Fruit fly (Drosophila melanogaster) whole organism, embryonic: ENCODE data around the gene Pdh.

ENCODE experiments used
- Atf-2 ChIP-seq: fragments of 200-800 bp; sonication (Bioruptor generic); optimal IDR thresholded peaks from 2 replicates; lab custom pipeline; 2016; ENCODE audit warnings: missing biosample characterization, missing genetic modification characterization
- Atf6 ChIP-seq: fragments of 200-800 bp; sonication (Bioruptor generic); IDR thresholded peaks from 2 replicates; pipeline ENCODE4 v1.3.6; 2022; ENCODE audit warnings: missing biosample characterization, missing genetic modification characterization
- Bgb ChIP-seq: fragments of 200-800 bp; sonication (Bioruptor generic); IDR thresholded peaks from 2 replicates; pipeline ENCODE4 v1.3.6; 2022; ENCODE audit warnings: missing biosample characterization, missing genetic modification characterization; ENCODE audit not compliant: partially characterized antibody
- CG10654 ChIP-seq: fragments of 200-800 bp; sonication (Bioruptor generic); optimal IDR thresholded peaks from 2 replicates; lab custom pipeline; 2016; ENCODE audit warnings: missing biosample characterization, missing genetic modification characterization
- CG14710 ChIP-seq: fragments of 200-800 bp; sonication (Bioruptor generic); optimal IDR thresholded peaks from 3 replicates; lab custom pipeline; 2019; ENCODE audit warnings: missing biosample characterization, mild to moderate bottlenecking, missing genetic modification characterization, moderate library complexity
- CG14965 ChIP-seq: fragments of 200-800 bp; sonication (Bioruptor generic); optimal IDR thresholded peaks from 2 replicates; lab custom pipeline; 2016; ENCODE audit warnings: missing biosample characterization, missing genetic modification characterization, borderline replicate concordance
- CG15269 ChIP-seq: fragments of 200-800 bp; sonication (Bioruptor generic); optimal IDR thresholded peaks from 2 replicates; lab custom pipeline; 2018; ENCODE audit warnings: missing biosample characterization, mild to moderate bottlenecking, missing genetic modification characterization, moderate library complexity
- CG15601 ChIP-seq: fragments of 200-800 bp; sonication (Bioruptor generic); optimal IDR thresholded peaks from 3 replicates; lab custom pipeline; 2019; ENCODE audit warnings: missing biosample characterization, mild to moderate bottlenecking, missing genetic modification characterization, moderate library complexity
- CG1647 ChIP-seq: fragments of 200-800 bp; sonication (Bioruptor generic); optimal IDR thresholded peaks from 3 replicates; lab custom pipeline; 2016; ENCODE audit warnings: missing biosample characterization, missing genetic modification characterization
- CG2712 ChIP-seq: fragments of 200-800 bp; optimal IDR thresholded peaks from 3 replicates; lab custom pipeline; 2019; ENCODE audit warnings: missing biosample characterization, mild to moderate bottlenecking, missing genetic modification characterization, moderate library complexity
- CG32772 ChIP-seq: fragments of 200-800 bp; sonication (Bioruptor generic); IDR thresholded peaks from 2 replicates; pipeline ENCODE4 v1.3.6; 2022; ENCODE audit warnings: missing biosample characterization, missing genetic modification characterization
- CG33213 ChIP-seq: fragments of 200-800 bp; sonication (Bioruptor generic); optimal IDR thresholded peaks from 3 replicates; lab custom pipeline; 2016; ENCODE audit warnings: missing biosample characterization, missing genetic modification characterization
- CG4282 ChIP-seq: fragments of 200-800 bp; sonication (Bioruptor generic); optimal IDR thresholded peaks from 2 replicates; lab custom pipeline; 2016; ENCODE audit warnings: missing biosample characterization, missing genetic modification characterization
- CG4730 ChIP-seq: fragments of 200-800 bp; sonication (Bioruptor generic); IDR thresholded peaks from 2 replicates; pipeline ENCODE4 v1.3.6; 2022; ENCODE audit warnings: missing biosample characterization, missing genetic modification characterization
- CG9437 ChIP-seq: fragments of 200-800 bp; sonication (Bioruptor generic); optimal IDR thresholded peaks from 2 replicates; lab custom pipeline; 2018; ENCODE audit warnings: missing biosample characterization, mild to moderate bottlenecking, missing genetic modification characterization
- CG9797 ChIP-seq: fragments of 200-800 bp; sonication (Bioruptor generic); optimal IDR thresholded peaks from 3 replicates; lab custom pipeline; 2018; ENCODE audit warnings: missing biosample characterization, mild to moderate bottlenecking, missing genetic modification characterization
- CG9876 ChIP-seq: fragments of 200-800 bp; sonication (Bioruptor generic); optimal IDR thresholded peaks from 2 replicates; lab custom pipeline; 2016; ENCODE audit warnings: missing biosample characterization, missing genetic modification characterization
- Deaf1 ChIP-seq: fragments of 200-800 bp; optimal IDR thresholded peaks from 3 replicates; lab custom pipeline; 2019; ENCODE audit warnings: missing biosample characterization, mild to moderate bottlenecking, missing genetic modification characterization, moderate library complexity
- Dfd ChIP-seq, 2 experiments: fragments of >200 bp; optimal IDR thresholded peaks; 2 replicates each; lab custom pipeline; 2017; ENCODE audit warnings: missing biosample characterization in 2 of 2, missing genetic modification characterization in 2 of 2
- Dip3 ChIP-seq: fragments of 200-800 bp; sonication (Bioruptor generic); optimal IDR thresholded peaks from 3 replicates; lab custom pipeline; 2016; ENCODE audit warnings: missing biosample characterization, missing genetic modification characterization
- Dref ChIP-seq: fragments of 200-800 bp; sonication (Bioruptor generic); IDR thresholded peaks from 2 replicates; pipeline ENCODE4 v1.3.6; 2022; ENCODE audit warnings: missing biosample characterization, missing genetic modification characterization
- Drgx ChIP-seq: fragments of 200-800 bp; sonication (Bioruptor generic); IDR thresholded peaks from 2 replicates; pipeline ENCODE4 v1.3.6; 2022; ENCODE audit warnings: missing biosample characterization, missing genetic modification characterization
- Eip74EF ChIP-seq, 2 experiments: fragments of 200-800 bp in 1 of 2; fragments of >200 bp in 1 of 2; sonication (Bioruptor generic) in 1 of 2; optimal IDR thresholded peaks; 2 replicates each; lab custom pipeline; 2017 to 2019; ENCODE audit warnings: missing biosample characterization in 2 of 2, missing genetic modification characterization in 2 of 2, mild to moderate bottlenecking in 1 of 2, moderate library complexity in 1 of 2
- GATAe ChIP-seq: fragments of 200-800 bp; sonication (Bioruptor generic); conservative IDR thresholded peaks from 2 replicates; pipeline ENCODE4 v1.3.6; 2022; ENCODE audit warnings: missing biosample characterization, missing genetic modification characterization
- HLH4C ChIP-seq: fragments of 200-800 bp; sonication (Bioruptor generic); IDR thresholded peaks from 3 replicates; pipeline ENCODE4 v1.3.6; 2022; ENCODE audit warnings: missing biosample characterization, missing genetic modification characterization; ENCODE audit not compliant: partially characterized antibody
- Hey ChIP-seq: fragments of 200-800 bp; sonication (Bioruptor generic); optimal IDR thresholded peaks from 3 replicates; lab custom pipeline; 2018; ENCODE audit warnings: missing biosample characterization, mild to moderate bottlenecking, missing genetic modification characterization
- MBD-R2 ChIP-seq: fragments of 200-800 bp; sonication (Bioruptor generic); IDR thresholded peaks from 2 replicates; pipeline ENCODE4 v1.3.6; 2022; ENCODE audit warnings: missing biosample characterization, missing genetic modification characterization
- Myb ChIP-seq: fragments of 200-800 bp; sonication (Bioruptor generic); optimal IDR thresholded peaks from 2 replicates; lab custom pipeline; 2016; ENCODE audit warnings: missing biosample characterization, missing genetic modification characterization
- Opbp ChIP-seq: fragments of 200-800 bp; sonication (Bioruptor generic); IDR thresholded peaks from 3 replicates; pipeline ENCODE4 v1.3.6; 2022; ENCODE audit warnings: missing biosample characterization, missing genetic modification characterization; ENCODE audit not compliant: partially characterized antibody
- Sin3A ChIP-seq: fragments of >200 bp; optimal IDR thresholded peaks from 2 replicates; lab custom pipeline; 2018
- Sry-δ ChIP-seq: fragments of 200-800 bp; sonication (Bioruptor generic); optimal IDR thresholded peaks from 2 replicates; lab custom pipeline; 2016; ENCODE audit warnings: missing biosample characterization, missing genetic modification characterization
- az2 ChIP-seq: fragments of 200-800 bp; sonication (Bioruptor generic); optimal IDR thresholded peaks from 3 replicates; lab custom pipeline; 2016; ENCODE audit warnings: missing biosample characterization, missing genetic modification characterization
- bab2 ChIP-seq: fragments of 200-800 bp; sonication (Bioruptor generic); optimal IDR thresholded peaks from 2 replicates; lab custom pipeline; 2016; ENCODE audit warnings: missing biosample characterization, missing genetic modification characterization
- bbx ChIP-seq: fragments of 200-800 bp; sonication (Bioruptor generic); IDR thresholded peaks from 2 replicates; pipeline ENCODE4 v1.3.6; 2022; ENCODE audit warnings: missing biosample characterization, missing genetic modification characterization; ENCODE audit not compliant: partially characterized antibody
- caup ChIP-seq: fragments of 200-800 bp; sonication (Bioruptor generic); optimal IDR thresholded peaks from 3 replicates; lab custom pipeline; 2017; ENCODE audit warnings: missing biosample characterization, mild to moderate bottlenecking, missing genetic modification characterization, moderate library complexity; ENCODE audit not compliant: severe bottlenecking
- croc ChIP-seq: fragments of 200-800 bp; sonication (Bioruptor generic); conservative IDR thresholded peaks from 3 replicates; pipeline ENCODE4 v1.3.6; 2022; ENCODE audit warnings: missing biosample characterization, missing genetic modification characterization
- dati ChIP-seq: fragments of 200-800 bp; sonication (Bioruptor generic); IDR thresholded peaks from 2 replicates; pipeline ENCODE4 v1.3.6; 2022; ENCODE audit warnings: missing biosample characterization, missing genetic modification characterization
- dmrt99B ChIP-seq: fragments of 200-800 bp; sonication (Bioruptor generic); optimal IDR thresholded peaks from 2 replicates; lab custom pipeline; 2018; ENCODE audit warnings: missing biosample characterization, mild to moderate bottlenecking, missing genetic modification characterization, moderate library complexity
- ewg ChIP-seq: fragments of 200-800 bp; sonication (Bioruptor generic); optimal IDR thresholded peaks from 3 replicates; lab custom pipeline; 2017; ENCODE audit warnings: mild to moderate bottlenecking, missing biosample characterization, missing genetic modification reagents, missing genetic modification characterization
- klu ChIP-seq: fragments of 200-800 bp; sonication (Bioruptor generic); IDR thresholded peaks from 2 replicates; pipeline ENCODE4 v1.3.6; 2022; ENCODE audit warnings: missing biosample characterization, missing genetic modification characterization
- mirr ChIP-seq: fragments of 200-800 bp; sonication (Bioruptor generic); optimal IDR thresholded peaks from 3 replicates; lab custom pipeline; 2018; ENCODE audit warnings: missing biosample characterization, mild to moderate bottlenecking, missing genetic modification characterization
- org-1 ChIP-seq: fragments of 200-800 bp; sonication (Bioruptor generic); optimal IDR thresholded peaks from 2 replicates; lab custom pipeline; 2017; ENCODE audit warnings: missing biosample characterization, missing genetic modification characterization
- phol ChIP-seq: fragments of 200-800 bp; sonication (Bioruptor generic); optimal IDR thresholded peaks from 3 replicates; lab custom pipeline; 2018; ENCODE audit warnings: missing biosample characterization, mild to moderate bottlenecking, missing genetic modification characterization, moderate library complexity
- pzg ChIP-seq: fragments of 200-800 bp; sonication (Bioruptor generic); optimal IDR thresholded peaks from 3 replicates; lab custom pipeline; 2018; ENCODE audit warnings: missing biosample characterization, mild to moderate bottlenecking, missing genetic modification characterization, moderate library complexity
- sd ChIP-seq: fragments of 200-800 bp; sonication (Bioruptor generic); optimal IDR thresholded peaks from 3 replicates; lab custom pipeline; 2018; ENCODE audit warnings: missing biosample characterization, mild to moderate bottlenecking, missing genetic modification characterization, moderate library complexity
- tll ChIP-seq, 2 experiments: fragments of 200-800 bp in 1 of 2; fragments of >200 bp in 1 of 2; sonication (Bioruptor generic) in 1 of 2; optimal IDR thresholded peaks; 2 replicates each; lab custom pipeline; 2017 to 2019; ENCODE audit warnings: missing biosample characterization in 2 of 2, missing genetic modification characterization in 2 of 2, mild to moderate bottlenecking in 1 of 2, moderate library complexity in 1 of 2
- trh ChIP-seq: fragments of 200-800 bp; sonication (Bioruptor generic); optimal IDR thresholded peaks from 2 replicates; lab custom pipeline; 2016; ENCODE audit warnings: missing biosample characterization, missing genetic modification characterization
- wdn ChIP-seq: fragments of 200-800 bp; sonication (Bioruptor generic); IDR thresholded peaks from 2 replicates; pipeline ENCODE4 v1.3.6; 2022; ENCODE audit warnings: missing biosample characterization, missing genetic modification characterization
- z ChIP-seq: fragments of 200-800 bp; sonication (Bioruptor generic); IDR thresholded peaks from 3 replicates; pipeline ENCODE4 v1.3.6; 2022; ENCODE audit warnings: missing biosample characterization, missing genetic modification characterization

The Pdh gene

dm6 chr3L:16381184-16381797 lies 27.2 kb upstream of the Pdh start, which contains the start of gene Agpat4 (continued):
- TF ChIP-seq Dfd (GFP tag; optimal IDR thresholded peaks at IDR 0.05; lab: Kevin White, UChicago) (peak in 1 of 2 experiments; percentile 80), z (GFP tag; lab: Robert Waterston, UW) (no peak), CG1647 (GFP tag; lab: Kevin White, UChicago) (no peak), CG15269 (tag; lab: Kevin White, UChicago) (no peak), Opbp (GFP tag; lab: Robert Waterston, UW) (peak; percentile 35; the same call in 1 of the 3 replicates), trh (GFP tag; lab: Kevin White, UChicago) (no peak), Dref (GFP tag; lab: Robert Waterston, UW) (peak; percentile 42), CG4282 (GFP tag; lab: Kevin White, UChicago) (no peak), Deaf1 (tag; lab: Kevin White, UChicago) (peak; percentile 67), CG32772 (no peak), Myb (GFP tag; lab: Kevin White, UChicago) (peak; percentile 86), CG9876 (GFP tag; lab: Kevin White, UChicago) (no peak), CG14710 (tag; lab: Kevin White, UChicago) (peak; percentile 26), dmrt99B (tag; lab: Kevin White, UChicago) (no peak), Bgb (GFP tag; lab: Robert Waterston, UW) (peak; percentile 50), Sry-δ (GFP tag; lab: Kevin White, UChicago) (peak; percentile 40), ewg (GFP tag; lab: Kevin White, UChicago) (no peak), mirr (GFP tag; lab: Kevin White, UChicago) (peak; percentile 87), phol (tag; lab: Kevin White, UChicago) (peak; percentile 23), Atf6 (GFP tag; lab: Robert Waterston, UW) (0 out of 2 replicates have a peak, but pooled peaks have one; percentile 6), tll (GFP tag; optimal IDR thresholded peaks at IDR 0.05; lab: Kevin White, UChicago) (peak in 1 of 2 experiments; percentile 40), CG2712 (peak; percentile 6), org-1 (no peak), CG9797 (GFP tag; lab: Kevin White, UChicago) (peak; percentile 62), wdn (no peak), dati (GFP tag; lab: Robert Waterston, UW) (no peak), Hey (tag; lab: Kevin White, UChicago) (peak; percentile 34), CG10654 (GFP tag; lab: Kevin White, UChicago) (no peak), GATAe (GFP tag; lab: Robert Waterston, UW) (peak; percentile 98), Eip74EF (GFP tag; optimal IDR thresholded peaks at IDR 0.05; lab: Kevin White, UChicago) (peak in 1 of 2 experiments; percentile 81), pzg (GFP tag; lab: Kevin White, UChicago) (peak; percentile 67), CG4730 (GFP tag; lab: Robert Waterston, UW) (no peak), sd (tag; lab: Kevin White, UChicago) (peak; percentile 73), caup (GFP tag; lab: Kevin White, UChicago) (peak; percentile 2), croc (GFP tag; lab: Robert Waterston, UW) (no peak), CG9437 (GFP tag; lab: Kevin White, UChicago) (peak; percentile 51), HLH4C (GFP tag; lab: Robert Waterston, UW) (peak; percentile 55; the same call in 1 of the 3 replicates), az2 (GFP tag; lab: Kevin White, UChicago) (no peak), CG14965 (GFP tag; lab: Kevin White, UChicago) (no peak), bbx (GFP tag; lab: Robert Waterston, UW) (peak; percentile 38; the same call in 1 of the 2 replicates), Drgx (GFP tag; lab: Robert Waterston, UW) (no peak), CG15601 (tag; lab: Kevin White, UChicago) (no peak), CG33213 (GFP tag; lab: Kevin White, UChicago) (peak; percentile 10), Dip3 (GFP tag; lab: Kevin White, UChicago) (no peak), Atf-2 (GFP tag; lab: Kevin White, UChicago) (no peak), Sin3A (lab: Kevin White, UChicago) (peak; percentile 31), bab2 (GFP tag; lab: Kevin White, UChicago) (no peak), MBD-R2 (peak; percentile 36; the same call in 1 of the 2 replicates), klu (GFP tag; lab: Robert Waterston, UW) (0 out of 2 replicates have a peak, but pooled peaks have one; percentile 4)
